Fruit fly (Drosophila melanogaster) whole organism, embryonic: ENCODE results near the gene CG42674.

ENCODE experiments used
- B-H2 ChIP-seq: fragments of 200-800 bp; sonication (Bioruptor generic); optimal IDR thresholded peaks from 2 replicates; lab custom pipeline; 2018; ENCODE audit warnings: missing biosample characterization, mild to moderate bottlenecking, missing genetic modification characterization
- Bdp1 ChIP-seq: fragments of 200-800 bp; sonication (Bioruptor generic); optimal IDR thresholded peaks from 3 replicates; lab custom pipeline; 2016; ENCODE audit warnings: missing biosample characterization, missing genetic modification characterization
- Blimp-1 ChIP-seq: fragments of 200-800 bp; sonication (Bioruptor generic); optimal IDR thresholded peaks from 3 replicates; lab custom pipeline; 2018; ENCODE audit warnings: missing biosample characterization, missing genetic modification characterization, mild to moderate bottlenecking, moderate library complexity, missing genetic modification reagents
- CG10543 ChIP-seq: fragments of 200-800 bp; sonication (Bioruptor generic); optimal IDR thresholded peaks from 3 replicates; lab custom pipeline; 2017; ENCODE audit warnings: missing biosample characterization, mild to moderate bottlenecking, missing genetic modification characterization, moderate library complexity
- CG10654 ChIP-seq: fragments of 200-800 bp; sonication (Bioruptor generic); optimal IDR thresholded peaks from 2 replicates; lab custom pipeline; 2016; ENCODE audit warnings: missing biosample characterization, missing genetic modification characterization
- CG11247 ChIP-seq: fragments of 200-800 bp; sonication (Bioruptor generic); IDR thresholded peaks from 2 replicates; pipeline ENCODE4 v1.3.6; 2022; ENCODE audit warnings: missing biosample characterization, missing genetic modification characterization
- CG12744 ChIP-seq: fragments of 200-800 bp; sonication (Bioruptor generic); optimal IDR thresholded peaks from 2 replicates; lab custom pipeline; 2016; ENCODE audit warnings: missing biosample characterization, missing genetic modification characterization
- CG12769 ChIP-seq: fragments of 200-800 bp; sonication (Bioruptor generic); optimal IDR thresholded peaks from 2 replicates; lab custom pipeline; 2019; ENCODE audit warnings: missing biosample characterization, mild to moderate bottlenecking, missing genetic modification characterization, moderate library complexity
- CG13894 ChIP-seq: fragments of 200-800 bp; sonication (Bioruptor generic); optimal IDR thresholded peaks from 3 replicates; lab custom pipeline; 2018; ENCODE audit warnings: missing biosample characterization, mild to moderate bottlenecking, missing genetic modification characterization, moderate library complexity
- CG14441 ChIP-seq: fragments of 200-800 bp; sonication (Bioruptor generic); IDR thresholded peaks from 2 replicates; pipeline ENCODE4 v1.3.6; 2022; ENCODE audit warnings: missing biosample characterization, missing genetic modification characterization
- CG15514 ChIP-seq: fragments of 200-800 bp; sonication (Bioruptor generic); optimal IDR thresholded peaks from 3 replicates; lab custom pipeline; 2017; ENCODE audit warnings: missing biosample characterization, missing genetic modification characterization, mild to moderate bottlenecking, moderate library complexity, missing genetic modification reagents
- CG18476 ChIP-seq: fragments of 200-800 bp; sonication (Bioruptor generic); optimal IDR thresholded peaks from 2 replicates; lab custom pipeline; 2016; ENCODE audit warnings: missing biosample characterization, mild to moderate bottlenecking, missing genetic modification characterization
- CG4820 ChIP-seq: fragments of 200-800 bp; sonication (Bioruptor generic); optimal IDR thresholded peaks from 3 replicates; lab custom pipeline; 2016; ENCODE audit warnings: missing biosample characterization, missing genetic modification characterization
- CG5953 ChIP-seq: fragments of 200-800 bp; sonication (Bioruptor generic); IDR thresholded peaks from 2 replicates; pipeline ENCODE4 v1.3.6; 2022; ENCODE audit warnings: missing biosample characterization, missing genetic modification characterization
- CG7372 ChIP-seq: fragments of 200-800 bp; sonication (Bioruptor generic); IDR thresholded peaks from 2 replicates; pipeline ENCODE4 v1.3.6; 2022; ENCODE audit warnings: missing biosample characterization, missing genetic modification characterization
- D19A ChIP-seq: fragments of 200-800 bp; optimal IDR thresholded peaks from 3 replicates; lab custom pipeline; 2019; ENCODE audit warnings: missing biosample characterization, mild to moderate bottlenecking, missing genetic modification characterization, moderate library complexity
- D19B ChIP-seq: fragments of 200-800 bp; sonication (Bioruptor generic); optimal IDR thresholded peaks from 2 replicates; lab custom pipeline; 2017; ENCODE audit warnings: missing biosample characterization, mild to moderate bottlenecking, missing genetic modification characterization
- Dll ChIP-seq: fragments of 200-800 bp; sonication (Bioruptor generic); IDR thresholded peaks from 4 replicates; pipeline ENCODE4 v1.3.6; 2022; ENCODE audit warnings: missing biosample characterization, missing genetic modification characterization; ENCODE audit not compliant: partially characterized antibody
- HLH54F ChIP-seq: fragments of 200-800 bp; sonication (Bioruptor generic); optimal IDR thresholded peaks from 3 replicates; lab custom pipeline; 2016; ENCODE audit warnings: missing biosample characterization, missing genetic modification characterization
- Lhr ChIP-seq: fragments of 200-800 bp; sonication (Bioruptor generic); optimal IDR thresholded peaks from 3 replicates; lab custom pipeline; 2017; ENCODE audit warnings: mild to moderate bottlenecking, missing biosample characterization, missing genetic modification reagents, missing genetic modification characterization
- Med ChIP-seq: fragments of 200-800 bp; sonication (Bioruptor generic); peaks from one replicate; lab custom pipeline; 2016; ENCODE audit warnings: missing biosample characterization, missing genetic modification characterization, mild to moderate bottlenecking, inconsistent platforms, moderate library complexity
- Rfx ChIP-seq: fragments of 200-800 bp; sonication (Bioruptor generic); IDR thresholded peaks from 2 replicates; pipeline ENCODE4 v1.3.6; 2022; ENCODE audit warnings: missing biosample characterization, missing genetic modification characterization
- Rx ChIP-seq: fragments of 200-800 bp; sonication (Bioruptor generic); IDR thresholded peaks from 2 replicates; pipeline ENCODE4 v1.3.6; 2022; ENCODE audit warnings: missing biosample characterization, missing genetic modification characterization
- Vsx1 ChIP-seq: fragments of 200-800 bp; sonication (Bioruptor generic); optimal IDR thresholded peaks from 2 replicates; lab custom pipeline; 2017; ENCODE audit warnings: missing biosample characterization, mild to moderate bottlenecking, missing genetic modification characterization, missing genetic modification reagents
- ab ChIP-seq: fragments of 200-800 bp; sonication (Bioruptor generic); optimal IDR thresholded peaks from 2 replicates; lab custom pipeline; 2016; ENCODE audit warnings: missing biosample characterization, missing genetic modification characterization
- amos ChIP-seq: fragments of 200-800 bp; sonication (Bioruptor generic); IDR thresholded peaks from 2 replicates; pipeline ENCODE4 v1.3.6; 2022; ENCODE audit warnings: missing biosample characterization, missing genetic modification characterization; ENCODE audit not compliant: partially characterized antibody
- ase ChIP-seq: fragments of 200-800 bp; sonication (Bioruptor generic); IDR thresholded peaks from 3 replicates; pipeline ENCODE4 v1.3.6; 2022; ENCODE audit warnings: missing biosample characterization, missing genetic modification characterization
- bigmax ChIP-seq: fragments of 200-800 bp; sonication (Bioruptor generic); optimal IDR thresholded peaks from 2 replicates; lab custom pipeline; 2018; ENCODE audit warnings: missing biosample characterization, mild to moderate bottlenecking, missing genetic modification characterization
- bowl ChIP-seq: fragments of 200-800 bp; sonication (Bioruptor generic); IDR thresholded peaks from 2 replicates; pipeline ENCODE4 v1.3.6; 2022; ENCODE audit warnings: missing biosample characterization, missing genetic modification characterization
- chif ChIP-seq, 2 experiments: fragments of 200-800 bp; sonication (Bioruptor generic); optimal IDR thresholded peaks; 3 replicates each; lab custom pipeline; 2016; ENCODE audit warnings: missing biosample characterization in 2 of 2, missing genetic modification characterization in 2 of 2
- chinmo ChIP-seq: fragments of 200-800 bp; sonication (Bioruptor generic); IDR thresholded peaks from 4 replicates; pipeline ENCODE4 v1.3.6; 2022; ENCODE audit warnings: missing biosample characterization, missing genetic modification characterization; ENCODE audit not compliant: partially characterized antibody
- da ChIP-seq: fragments of 200-800 bp; sonication (Bioruptor generic); optimal IDR thresholded peaks from 2 replicates; lab custom pipeline; 2016; ENCODE audit warnings: missing biosample characterization, missing genetic modification characterization
- dysf ChIP-seq: fragments of 200-800 bp; sonication (Bioruptor generic); IDR thresholded peaks from 3 replicates; pipeline ENCODE4 v1.3.6; 2022; ENCODE audit warnings: missing biosample characterization, missing genetic modification characterization
- fd3F ChIP-seq: fragments of 200-800 bp; sonication (Bioruptor generic); optimal IDR thresholded peaks from 2 replicates; lab custom pipeline; 2018; ENCODE audit warnings: missing biosample characterization, mild to moderate bottlenecking, missing genetic modification characterization, moderate library complexity
- hb ChIP-seq: fragments of 200-800 bp; sonication (Bioruptor generic); IDR thresholded peaks from 3 replicates; pipeline ENCODE4 v1.3.6; 2022; ENCODE audit warnings: missing biosample characterization, missing genetic modification characterization; ENCODE audit not compliant: partially characterized antibody
- jigr1 ChIP-seq: fragments of 200-800 bp; sonication (Bioruptor generic); IDR thresholded peaks from 3 replicates; pipeline ENCODE4 v1.3.6; 2022; ENCODE audit warnings: missing biosample characterization, missing genetic modification characterization
- jing ChIP-seq: fragments of 200-800 bp; sonication (Bioruptor generic); optimal IDR thresholded peaks from 2 replicates; lab custom pipeline; 2018; ENCODE audit warnings: missing biosample characterization, mild to moderate bottlenecking, missing genetic modification characterization
- maf-S ChIP-seq: fragments of 200-800 bp; sonication (Bioruptor generic); optimal IDR thresholded peaks from 2 replicates; lab custom pipeline; 2016; ENCODE audit warnings: missing biosample characterization, missing genetic modification characterization
- psq ChIP-seq: fragments of 200-800 bp; sonication (Bioruptor generic); optimal IDR thresholded peaks from 2 replicates; lab custom pipeline; 2017; ENCODE audit warnings: missing biosample characterization, missing genetic modification characterization
- sd ChIP-seq: fragments of 200-800 bp; sonication (Bioruptor generic); optimal IDR thresholded peaks from 3 replicates; lab custom pipeline; 2018; ENCODE audit warnings: missing biosample characterization, mild to moderate bottlenecking, missing genetic modification characterization, moderate library complexity
- sens ChIP-seq: fragments of 200-800 bp; sonication (Bioruptor generic); peaks from one replicate; lab custom pipeline; 2016; ENCODE audit warnings: missing biosample characterization, missing genetic modification characterization
- shn ChIP-seq: fragments of 200-800 bp; sonication (Bioruptor generic); optimal IDR thresholded peaks from 3 replicates; lab custom pipeline; 2016; ENCODE audit warnings: missing biosample characterization, missing genetic modification characterization
- tgo ChIP-seq: fragments of 200-800 bp; sonication (Bioruptor generic); IDR thresholded peaks from 3 replicates; pipeline ENCODE4 v1.3.6; 2022; ENCODE audit warnings: missing biosample characterization, missing genetic modification characterization
- tll ChIP-seq, 2 experiments: fragments of 200-800 bp in 1 of 2; fragments of >200 bp in 1 of 2; sonication (Bioruptor generic) in 1 of 2; optimal IDR thresholded peaks; 2 replicates each; lab custom pipeline; 2017 to 2019; ENCODE audit warnings: missing biosample characterization in 2 of 2, missing genetic modification characterization in 2 of 2, mild to moderate bottlenecking in 1 of 2, moderate library complexity in 1 of 2
- tna ChIP-seq: fragments of 200-800 bp; sonication (Bioruptor generic); IDR thresholded peaks from 2 replicates; pipeline ENCODE4 v1.3.6; 2022; ENCODE audit warnings: missing biosample characterization, missing genetic modification characterization; ENCODE audit not compliant: partially characterized antibody
- tup ChIP-seq: fragments of 200-800 bp; sonication (Bioruptor generic); optimal IDR thresholded peaks from 2 replicates; lab custom pipeline; 2016; ENCODE audit warnings: missing biosample characterization, mild to moderate bottlenecking, missing genetic modification characterization, moderate library complexity
- vvl ChIP-seq: fragments of 200-800 bp; sonication (Bioruptor generic); IDR thresholded peaks from 2 replicates; pipeline ENCODE4 v1.3.6; 2022; ENCODE audit warnings: missing biosample characterization, missing genetic modification characterization

The CG42674 gene

DNA sequence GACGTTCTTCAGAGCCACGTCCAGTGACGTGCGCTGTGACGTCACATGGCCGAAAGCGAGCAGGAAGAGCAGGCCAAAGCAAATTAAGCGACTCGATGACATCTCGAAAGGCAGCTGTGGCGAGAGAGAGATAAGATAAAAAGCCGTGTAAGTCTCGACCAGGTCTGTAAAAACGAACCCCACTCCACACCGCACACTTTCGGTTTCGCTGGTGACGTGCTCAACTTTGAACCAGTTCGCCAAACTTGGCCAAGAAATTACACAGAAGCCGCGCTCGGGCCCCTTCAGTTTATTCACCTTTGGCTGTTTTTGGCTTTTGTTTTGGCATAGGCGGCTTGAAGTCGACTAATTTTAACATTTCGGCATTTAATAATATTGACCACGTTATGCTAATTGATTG, 72.0 kb downstream of the CG42674 start:
- TF ChIP-seq HLH54F (GFP tag; lab: Kevin White, UChicago) (no peak), CG10543 (GFP tag; lab: Kevin White, UChicago) (no peak), tll (GFP tag; optimal IDR thresholded peaks at IDR 0.05; lab: Kevin White, UChicago) (no peak), CG10654 (GFP tag; lab: Kevin White, UChicago) (no peak), CG12744 (GFP tag; lab: Kevin White, UChicago) (no peak), CG12769 (peak; percentile 51), Rx (no peak), vvl (GFP tag; lab: Robert Waterston, UW) (0 out of 2 replicates have a peak, but pooled peaks have one; percentile 22), chinmo (peak; percentile 41; the same call in 1 of the 4 replicates), hb (GFP tag; lab: Robert Waterston, UW) (no peak), bowl (GFP tag; lab: Robert Waterston, UW) (0 out of 2 replicates have a peak, but pooled peaks have one; percentile 32), CG15514 (GFP tag; lab: Kevin White, UChicago) (peak; percentile 78), Blimp-1 (peak; percentile 95), chif (GFP tag; optimal IDR thresholded peaks at IDR 0.05; lab: Kevin White, UChicago) (no peak), sd (peak; percentile 73), tgo (GFP tag; lab: Robert Waterston, UW) (no peak), CG13894 (tag; lab: Kevin White, UChicago) (peak; percentile 48)
- TF ChIP-seq, all 482 proteins: peak for 8

DNA sequence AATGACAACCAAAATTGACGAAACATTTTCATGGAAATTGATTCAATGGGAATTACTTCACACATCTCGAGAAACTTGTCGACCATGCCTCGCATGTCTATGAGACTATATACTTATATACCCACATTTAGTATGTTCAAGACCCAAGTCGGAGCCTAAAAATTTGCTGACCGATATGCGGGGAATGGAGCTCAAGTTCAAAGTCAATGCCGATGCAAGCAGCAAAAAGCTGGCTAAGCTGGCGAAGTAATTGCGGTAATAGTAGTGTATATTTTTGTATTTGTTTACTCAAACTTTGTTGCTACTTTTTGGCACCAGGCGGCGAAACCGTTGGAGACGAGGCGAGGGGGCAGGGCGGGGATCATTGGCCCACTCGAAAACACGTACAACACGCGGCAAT, 75.1 kb downstream of the CG42674 start:
- TF ChIP-seq ase (GFP tag; lab: Robert Waterston, UW) = no peak
- peak; percentile 10 for TF ChIP-seq Med (GFP tag; lab: Kevin White, UChicago)
- TF ChIP-seq CG13894 (tag; lab: Kevin White, UChicago) = peak; percentile 51

DNA sequence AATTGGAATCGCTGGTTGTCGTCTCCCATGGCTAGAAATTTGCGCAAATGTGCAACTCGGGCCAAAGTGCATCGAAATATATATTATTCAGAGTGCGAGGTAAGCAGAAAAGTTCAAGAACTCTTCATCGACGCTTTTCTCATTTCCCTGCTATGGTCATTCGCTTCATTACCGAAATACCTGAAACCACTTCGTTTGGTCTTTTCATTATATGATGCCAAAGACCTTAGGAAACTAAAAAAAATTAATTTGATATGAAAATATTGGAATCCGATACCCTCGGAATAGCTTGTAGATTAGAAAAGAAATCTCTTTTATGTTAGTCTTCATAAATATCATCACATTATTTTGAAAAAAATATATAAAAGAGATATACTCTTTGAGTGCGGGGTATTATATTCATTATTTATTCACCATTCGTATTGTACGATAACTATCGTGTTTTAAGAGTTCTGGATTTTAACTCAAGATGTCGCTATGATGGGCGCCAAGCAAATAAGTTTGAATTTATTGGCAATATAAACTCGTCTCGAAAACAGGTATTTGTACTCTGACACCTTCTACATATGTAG, 85.2 kb downstream of the CG42674 start, which contains the start of gene CG14187:
CG14187 (minus strand) TSS at position 51 of the 572 bp plus-strand sequence.
- TF ChIP-seq tna (GFP tag; lab: Robert Waterston, UW) (no peak), hb (GFP tag; lab: Robert Waterston, UW) (no peak), jigr1 (GFP tag; lab: Robert Waterston, UW) (no peak), maf-S (GFP tag; lab: Kevin White, UChicago) (no peak), Lhr (no peak), tup (GFP tag; lab: Kevin White, UChicago) (no peak), CG7372 (no peak), bigmax (GFP tag; lab: Kevin White, UChicago) (no peak), CG14441 (GFP tag; lab: Robert Waterston, UW) (no peak), B-H2 (GFP tag; lab: Kevin White, UChicago) (no peak), D19B (peak; percentile 22), CG11247 (GFP tag; lab: Robert Waterston, UW) (no peak), shn (no peak), CG18476 (GFP tag; lab: Kevin White, UChicago) (no peak), Dll (peak; percentile 63; the same call in 2 of the 4 replicates), CG5953 (GFP tag; lab: Robert Waterston, UW) (no peak), Vsx1 (GFP tag; lab: Kevin White, UChicago) (no peak), sens (GFP tag; lab: Kevin White, UChicago) (no peak), amos (GFP tag; lab: Robert Waterston, UW) (peak; percentile 79), jing (GFP tag; lab: Kevin White, UChicago) (no peak), D19A (tag; lab: Kevin White, UChicago) (no peak), dysf (GFP tag; lab: Robert Waterston, UW) (0 out of 3 replicates have a peak, but pooled peaks have one; percentile 31), ab (GFP tag; lab: Kevin White, UChicago) (no peak), Rfx (GFP tag; lab: Robert Waterston, UW) (peak; percentile 42; the same call in 1 of the 2 replicates), fd3F (GFP tag; lab: Kevin White, UChicago) (no peak), Bdp1 (GFP tag; lab: Kevin White, UChicago) (no peak), da (GFP tag; lab: Kevin White, UChicago) (no peak), psq (GFP tag; lab: Kevin White, UChicago) (no peak), CG4820 (GFP tag; lab: Kevin White, UChicago) (no peak)
